Worm (Caenorhabditis elegans) whole organism, L1 larva: ENCODE measurements around the gene cdc-73.

Source experiments
- aly-2 ChIP-seq: fragments of 150-350 bp; optimal IDR thresholded peaks from 2 replicates; lab custom pipeline; 2014; ENCODE audit warnings: missing biosample characterization, missing genetic modification characterization
- ceh-88 ChIP-seq: fragments of 200-800 bp; sonication (Bioruptor generic); IDR thresholded peaks from 2 replicates; pipeline ENCODE4 v1.3.6; 2022; ENCODE audit warnings: missing genetic modification characterization, missing compliant biosample characterization
- dsc-1 ChIP-seq: sonication (generic microtip); optimal IDR thresholded peaks from 2 replicates; lab custom pipeline; 2016; ENCODE audit warnings: mild to moderate bottlenecking, missing genetic modification characterization, missing compliant biosample characterization
- elt-2 ChIP-seq: sonication (generic microtip); optimal IDR thresholded peaks from 2 replicates; lab custom pipeline; 2016; ENCODE audit warnings: missing genetic modification characterization, mild to moderate bottlenecking, inconsistent platforms, missing compliant biosample characterization, missing genetic modification reagents
- fkh-10 ChIP-seq: sonication (generic microtip); optimal IDR thresholded peaks from 2 replicates; lab custom pipeline; 2017; ENCODE audit warnings: missing biosample characterization, missing genetic modification reagents, missing genetic modification characterization
- hlh-4 ChIP-seq: sonication (generic microtip); optimal IDR thresholded peaks from 2 replicates; lab custom pipeline; 2016; ENCODE audit warnings: mild to moderate bottlenecking, missing genetic modification characterization, missing compliant biosample characterization
- lin-39 ChIP-seq: fragments of 150-350 bp; optimal IDR thresholded peaks from 2 replicates; lab custom pipeline; 2014; ENCODE audit warnings: missing biosample characterization, missing genetic modification reagents, missing genetic modification characterization
- nhr-12 ChIP-seq: sonication (generic microtip); optimal IDR thresholded peaks from 2 replicates; lab custom pipeline; 2017; ENCODE audit warnings: missing biosample characterization, missing genetic modification characterization
- pag-3 ChIP-seq: sonication (generic microtip); optimal IDR thresholded peaks from 2 replicates; lab custom pipeline; 2017; ENCODE audit warnings: missing genetic modification characterization, mild to moderate bottlenecking, missing compliant biosample characterization, antibody characterized with exemption, borderline replicate concordance; ENCODE audit not compliant: insufficient read depth
- pqm-1 ChIP-seq: sonication (generic microtip); optimal IDR thresholded peaks from 3 replicates; lab custom pipeline; 2017; ENCODE audit warnings: missing biosample characterization, missing genetic modification characterization
- skn-1 ChIP-seq: fragments of 150-350 bp; optimal IDR thresholded peaks from 2 replicates; lab custom pipeline; 2014; ENCODE audit warnings: missing biosample characterization, missing genetic modification characterization
- snpc-4 ChIP-seq: fragments of 150-350 bp; optimal IDR thresholded peaks from 2 replicates; lab custom pipeline; 2014; ENCODE audit warnings: missing biosample characterization, missing genetic modification characterization
- zip-4 ChIP-seq: fragments of 200-800 bp; sonication (Bioruptor generic); optimal IDR thresholded peaks from 2 replicates; lab custom pipeline; 2018; ENCODE audit warnings: mild to moderate bottlenecking, missing genetic modification characterization, moderate library complexity, missing compliant biosample characterization

ce11 chrIV:4009923-4010322, 32.5 kb upstream of the cdc-73 start:
- no peak for TF ChIP-seq hlh-4 (tag; lab: Kevin White, UChicago)
- TF ChIP-seq snpc-4 (tag; lab: Kevin White, UChicago) = no peak
- no peak for TF ChIP-seq skn-1 (tag; lab: Kevin White, UChicago)
- no peak for TF ChIP-seq dsc-1 (tag; lab: Kevin White, UChicago)
- TF ChIP-seq pqm-1 = no peak
- no peak for TF ChIP-seq fkh-10 (GFP tag; lab: Kevin White, UChicago)
- no peak for TF ChIP-seq aly-2 (tag; lab: Kevin White, UChicago)
- no peak for TF ChIP-seq nhr-12 (tag; lab: Kevin White, UChicago)
- no peak for TF ChIP-seq lin-39 (tag; lab: Kevin White, UChicago)
- no peak for TF ChIP-seq elt-2 (tag; lab: Kevin White, UChicago)
- no peak for TF ChIP-seq ceh-88 (GFP tag; lab: Robert Waterston, UW)
- no peak for TF ChIP-seq pag-3 (tag; lab: Kevin White, UChicago)
- no peak for TF ChIP-seq zip-4 (GFP tag; lab: Kevin White, UChicago)
